Fruit fly (Drosophila melanogaster): ENCODE results near the gene mtTFB1.

DNA sequence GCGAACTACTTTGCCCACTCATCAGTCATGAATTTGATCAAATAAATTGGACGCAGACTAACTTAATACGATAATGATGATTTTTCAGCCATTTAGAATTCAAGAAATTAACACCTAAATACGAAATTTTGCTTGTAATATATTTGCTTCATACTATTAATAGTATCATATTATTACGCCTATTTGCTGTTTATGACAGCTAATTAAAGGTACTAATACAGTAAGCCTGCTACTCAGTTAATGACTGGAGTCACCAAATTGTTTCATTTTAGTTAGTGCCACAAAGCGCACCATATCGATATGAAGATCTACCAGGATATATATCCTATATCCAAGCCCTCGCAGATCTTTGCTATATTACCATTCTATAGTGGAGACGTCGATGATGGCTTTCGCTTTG lies 42.2 kb downstream of the mtTFB1 start, which contains the start of gene Gr68a:
- TF ChIP-seq psq (optimal IDR thresholded peaks at IDR 0.05) (no peak), ttk (optimal IDR thresholded peaks at IDR 0.05) (no peak), insv (optimal IDR thresholded peaks at IDR 0.05) (no peak), h (optimal IDR thresholded peaks at IDR 0.05) (no peak), Sin3A (optimal IDR thresholded peaks at IDR 0.05) (no peak)
